Worm (Caenorhabditis elegans): ENCODE measurements around the gene clec-263.

clec-263 gene

DNA sequence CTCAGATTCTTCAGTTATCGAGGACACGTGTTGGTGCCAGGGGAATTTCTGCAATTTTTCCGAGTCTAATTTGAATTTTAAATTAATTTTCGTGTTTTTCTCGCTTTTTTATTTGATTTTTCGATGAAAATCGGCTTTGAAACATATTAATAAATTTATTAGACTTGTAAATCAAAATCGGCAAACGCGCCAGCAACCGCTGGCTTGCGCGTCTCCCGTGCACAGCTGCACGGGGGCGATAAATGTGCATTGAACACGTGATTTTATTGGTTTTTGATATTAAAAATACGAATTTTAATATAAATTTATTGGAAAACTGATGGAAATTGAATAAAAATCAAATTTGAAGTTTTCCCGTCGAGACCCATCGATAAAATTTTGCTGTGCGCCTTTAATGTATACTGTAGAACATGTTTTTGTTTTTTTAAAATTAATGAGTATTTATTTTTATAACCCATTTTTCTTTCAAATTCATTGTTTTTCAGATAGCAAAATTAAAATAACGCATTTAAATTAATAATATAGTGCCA, 6.2 kb downstream of the clec-263 start, which contains the start of gene F26F2.7 (continued):
- TF ChIP-seq ceh-63 (GFP tag; optimal IDR thresholded peaks at IDR 0.05), result no peak
- no peak for TF ChIP-seq unc-98 (GFP tag; IDR thresholded peaks at IDR 0.05)
- TF ChIP-seq ceh-90 (tag; optimal IDR thresholded peaks at IDR 0.05), result no peak
- TF ChIP-seq nhr-90 (tag; optimal IDR thresholded peaks at IDR 0.05; ENCODE audit: poor library complexity), result peak; percentile 90
- TF ChIP-seq unc-130 (tag; optimal IDR thresholded peaks at IDR 0.05), result peak; percentile 86
- TF ChIP-seq mab-9 (GFP tag; IDR thresholded peaks at IDR 0.05), result peak; percentile 45; the same call in 1 of the 2 replicates
- TF ChIP-seq nhr-237 (tag; optimal IDR thresholded peaks at IDR 0.05), result no peak
- TF ChIP-seq sox-4 (tag; optimal IDR thresholded peaks at IDR 0.05), result peak; percentile 75
- TF ChIP-seq ceh-88 (GFP tag; IDR thresholded peaks at IDR 0.05), result peak; percentile 70
- peak; percentile 46 for TF ChIP-seq efl-3 (GFP tag; optimal IDR thresholded peaks at IDR 0.05)
- peak; percentile 3 for TF ChIP-seq hlh-4 (tag; optimal IDR thresholded peaks at IDR 0.05)
- peak; percentile 80 for TF ChIP-seq egl-13 (tag; optimal IDR thresholded peaks at IDR 0.05)
- peak; percentile 89 for TF ChIP-seq xbp-1 (tag; optimal IDR thresholded peaks at IDR 0.05)
- peak; percentile 89 for TF ChIP-seq tbx-2 (tag; optimal IDR thresholded peaks at IDR 0.05)
- TF ChIP-seq lir-3 (tag; optimal IDR thresholded peaks at IDR 0.05; ENCODE audit: poor library complexity), result no peak
- peak; percentile 53 for TF ChIP-seq F16B12.6 (tag; optimal IDR thresholded peaks at IDR 0.05)
- peak; percentile 64 for TF ChIP-seq C04F5.9 (tag; optimal IDR thresholded peaks at IDR 0.05)
- peak; percentile 69 for TF ChIP-seq fkh-4 (tag; optimal IDR thresholded peaks at IDR 0.05; ENCODE audit: borderline replicate concordance)
- peak; percentile 80 for TF ChIP-seq lin-39 (tag; optimal IDR thresholded peaks at IDR 0.05)
- TF ChIP-seq grh-1 (GFP tag; IDR thresholded peaks at IDR 0.05), result peak; percentile 66; the same call in 1 of the 2 replicates
- TF ChIP-seq unc-30 (tag; optimal IDR thresholded peaks at IDR 0.05), result no peak
- peak; percentile 81 for TF ChIP-seq elt-2 (tag; optimal IDR thresholded peaks at IDR 0.05)
- TF ChIP-seq ets-5 (GFP tag; IDR thresholded peaks at IDR 0.05), result no peak
- TF ChIP-seq nhr-11 (tag; optimal IDR thresholded peaks at IDR 0.05), result peak; percentile 69
- peak; percentile 87 for TF ChIP-seq nhr-85 (tag)
- no peak for TF ChIP-seq pqm-1 (tag; optimal IDR thresholded peaks at IDR 0.05)
- peak; percentile 23 for TF ChIP-seq mef-2 (tag; optimal IDR thresholded peaks at IDR 0.05)
- TF ChIP-seq nhr-28 (tag; optimal IDR thresholded peaks at IDR 0.05), result no peak
- peak; percentile 72 for TF ChIP-seq zip-4 (GFP tag; optimal IDR thresholded peaks at IDR 0.05)
- TF ChIP-seq snu-23 (GFP tag; optimal IDR thresholded peaks at IDR 0.05), result peak; percentile 90
- TF ChIP-seq blmp-1 (tag; optimal IDR thresholded peaks at IDR 0.05), result peak; percentile 11
- TF ChIP-seq nhr-77 (tag; optimal IDR thresholded peaks at IDR 0.05), result no peak
- TF ChIP-seq elt-3 (tag; optimal IDR thresholded peaks at IDR 0.05), result peak in 2 of 6 experiments; percentile 33 to 66
- TF ChIP-seq jun-1 (tag; optimal IDR thresholded peaks at IDR 0.05), result peak; percentile 40
- TF ChIP-seq fos-1 (tag; optimal IDR thresholded peaks at IDR 0.05), result peak; percentile 28
- peak; percentile 79 for TF ChIP-seq unc-86 (tag; optimal IDR thresholded peaks at IDR 0.05)
- TF ChIP-seq aly-2 (tag; optimal IDR thresholded peaks at IDR 0.05), result no peak

DNA sequence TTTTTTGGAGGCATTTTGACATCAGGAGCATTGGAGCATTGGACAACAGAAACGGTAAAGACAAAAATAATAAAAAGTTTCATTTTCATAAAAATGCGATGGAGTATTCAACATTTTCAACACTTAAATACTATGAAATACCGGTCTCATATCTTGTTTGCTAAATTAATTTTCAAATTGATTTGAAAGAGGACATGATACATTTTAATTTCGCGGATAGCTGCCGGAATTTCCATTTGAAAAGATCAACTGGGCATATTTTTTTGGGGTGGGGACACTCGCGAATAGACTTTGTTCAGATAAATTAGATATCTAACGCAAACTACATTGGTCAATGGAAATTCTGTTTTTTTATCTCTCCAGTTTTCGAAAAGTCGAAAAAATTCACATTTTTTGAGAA, 20.3 kb downstream of the clec-263 start, which contains the start of gene F26F2.10:
Gene F26F2.10 (minus strand): TSS at position 101 of the 400 bp plus-strand sequence.
- TF ChIP-seq C04F5.9 (tag; optimal IDR thresholded peaks at IDR 0.05) (no peak), nhr-19 (GFP tag; conservative IDR thresholded peaks at IDR 0.05) (no peak), skn-1 (tag; optimal IDR thresholded peaks at IDR 0.05) (no peak), jun-1 (tag; optimal IDR thresholded peaks at IDR 0.05) (no peak)

DNA sequence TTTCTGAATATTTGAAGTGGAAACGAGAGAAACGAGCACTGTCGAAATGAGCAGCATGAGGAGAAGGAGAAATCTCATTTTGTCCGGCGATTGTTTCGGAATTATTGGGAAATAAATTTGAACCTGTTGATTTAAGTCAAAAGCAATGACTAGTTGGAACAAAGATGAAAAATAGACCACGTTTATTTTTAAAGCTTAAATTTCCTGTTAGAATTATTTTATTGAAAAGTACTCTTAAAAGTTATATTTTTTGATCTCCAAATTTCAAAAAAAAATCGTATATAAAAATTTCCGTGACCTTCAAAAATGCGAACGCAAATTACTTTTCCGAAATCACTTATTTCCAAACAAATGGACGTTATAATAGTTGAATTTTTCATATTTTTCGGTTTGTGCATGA, 21.2 kb downstream of the clec-263 start, which contains the start of gene F26F2.11:
Gene F26F2.11 (minus strand): TSS at position 101 of the 400 bp plus-strand sequence.
- TF ChIP-seq nhr-76 (tag; optimal IDR thresholded peaks at IDR 0.05) (no peak), skn-1 (tag; optimal IDR thresholded peaks at IDR 0.05) (no peak)

Measured in whole organism, L1 larva.